Worm (Caenorhabditis elegans): ENCODE data around the gene ZK105.14.
A peak's percentile ranks its signal among the peaks of the same experiment; 100 is the strongest.

The ZK105.14 gene

ce11 chrV:7737710-7738109 lies 15.9 kb upstream of the ZK105.14 start, which contains the start of gene srr-9:
Gene srr-9 (plus strand): TSS chrV:7738010.
- TF ChIP-seq hmbx-1 (tag; optimal IDR thresholded peaks at IDR 0.05) (no peak), ets-7 (tag; optimal IDR thresholded peaks at IDR 0.05) (no peak), aly-1 (tag; optimal IDR thresholded peaks at IDR 0.05) (no peak), F13C5.2 (tag; optimal IDR thresholded peaks at IDR 0.05) (no peak), ceh-36 (tag; optimal IDR thresholded peaks at IDR 0.05) (no peak), ama-1 (optimal IDR thresholded peaks at IDR 0.05) (no peak), hmg-4 (GFP tag; optimal IDR thresholded peaks at IDR 0.05) (no peak), hnd-1 (tag; optimal IDR thresholded peaks at IDR 0.05) (no peak), sea-1 (GFP tag; conservative IDR thresholded peaks at IDR 0.05) (no peak), B0310.2 (tag; optimal IDR thresholded peaks at IDR 0.05) (no peak), ceh-13 (GFP tag; optimal IDR thresholded peaks at IDR 0.05) (no peak), tra-4 (tag; optimal IDR thresholded peaks at IDR 0.05) (no peak)

- TF ChIP-seq ama-1 (optimal IDR thresholded peaks at IDR 0.05) (no peak), hmbx-1 (tag; optimal IDR thresholded peaks at IDR 0.05) (no peak), tbx-37 (GFP tag; conservative IDR thresholded peaks at IDR 0.05) (no peak), hnd-1 (tag; optimal IDR thresholded peaks at IDR 0.05) (no peak), flt-1 (GFP tag; IDR thresholded peaks at IDR 0.05) (no peak), sea-1 (GFP tag; conservative IDR thresholded peaks at IDR 0.05) (no peak), ets-7 (tag; optimal IDR thresholded peaks at IDR 0.05) (no peak), tra-4 (tag; optimal IDR thresholded peaks at IDR 0.05) (no peak), F13C5.2 (tag; optimal IDR thresholded peaks at IDR 0.05) (no peak), ceh-36 (tag; optimal IDR thresholded peaks at IDR 0.05) (no peak), scrt-1 (GFP tag; IDR thresholded peaks at IDR 0.05) (no peak), tbx-11 (GFP tag; IDR thresholded peaks at IDR 0.05) (no peak), pes-1 (GFP tag; IDR thresholded peaks at IDR 0.05) (no peak), ceh-13 (GFP tag; optimal IDR thresholded peaks at IDR 0.05) (no peak)
Measured at ce11 chrV:7735319-7735718, 13.5 kb upstream of the ZK105.14 start, which contains the start of gene srr-10. Gene srr-10 (plus strand): TSS chrV:7735619.

- TF ChIP-seq hnd-1 (tag; optimal IDR thresholded peaks at IDR 0.05) (no peak), F13C5.2 (tag; optimal IDR thresholded peaks at IDR 0.05) (peak; percentile 63)
Measured at ce11 chrV:7734909-7735308, 13.1 kb upstream of the ZK105.14 start, which contains the start of gene clic-1. Gene clic-1 (minus strand): TSS chrV:7734911.

ce11 chrV:7733240-7733765 lies 11.5 kb upstream of the ZK105.14 start:
- TF ChIP-seq ceh-13 (GFP tag; optimal IDR thresholded peaks at IDR 0.05) (no peak), pes-1 (GFP tag; IDR thresholded peaks at IDR 0.05) (no peak), aly-1 (tag; optimal IDR thresholded peaks at IDR 0.05) (no peak), B0310.2 (tag; optimal IDR thresholded peaks at IDR 0.05) (no peak), ama-1 (optimal IDR thresholded peaks at IDR 0.05) (no peak), hmbx-1 (tag; optimal IDR thresholded peaks at IDR 0.05) (no peak), tra-4 (tag; optimal IDR thresholded peaks at IDR 0.05) (no peak), hmg-4 (GFP tag; optimal IDR thresholded peaks at IDR 0.05) (no peak), ets-7 (tag; optimal IDR thresholded peaks at IDR 0.05) (no peak), hnd-1 (tag; optimal IDR thresholded peaks at IDR 0.05) (no peak), tbx-37 (GFP tag; conservative IDR thresholded peaks at IDR 0.05) (no peak), scrt-1 (GFP tag; IDR thresholded peaks at IDR 0.05) (no peak), flt-1 (GFP tag; IDR thresholded peaks at IDR 0.05) (no peak), sea-1 (GFP tag; conservative IDR thresholded peaks at IDR 0.05) (no peak)

- no peak for TF ChIP-seq hmbx-1 (tag; optimal IDR thresholded peaks at IDR 0.05)
- TF ChIP-seq pes-1 (GFP tag; IDR thresholded peaks at IDR 0.05): peak; percentile 37; the same call in 1 of the 2 replicates
- TF ChIP-seq ceh-36 (tag; optimal IDR thresholded peaks at IDR 0.05): peak; percentile 25
- TF ChIP-seq B0310.2 (tag; optimal IDR thresholded peaks at IDR 0.05): peak; percentile 8
- TF ChIP-seq tbx-37 (GFP tag; conservative IDR thresholded peaks at IDR 0.05): 0 out of 2 replicates have a peak, but pooled peaks have one; percentile 18
Measured at ce11 chrV:7730488-7730887, 8.6 kb upstream of the ZK105.14 start.

- TF ChIP-seq F13C5.2 (tag; optimal IDR thresholded peaks at IDR 0.05) (no peak), ets-7 (tag; optimal IDR thresholded peaks at IDR 0.05) (no peak), ama-1 (optimal IDR thresholded peaks at IDR 0.05) (no peak), ceh-36 (tag; optimal IDR thresholded peaks at IDR 0.05) (no peak), flt-1 (GFP tag; IDR thresholded peaks at IDR 0.05) (no peak), hmg-4 (GFP tag; optimal IDR thresholded peaks at IDR 0.05) (no peak), ceh-13 (GFP tag; optimal IDR thresholded peaks at IDR 0.05) (no peak), scrt-1 (GFP tag; IDR thresholded peaks at IDR 0.05) (no peak), tbx-37 (GFP tag; conservative IDR thresholded peaks at IDR 0.05) (no peak), sea-1 (GFP tag; conservative IDR thresholded peaks at IDR 0.05) (no peak), tbx-11 (GFP tag; IDR thresholded peaks at IDR 0.05) (no peak), aly-1 (tag; optimal IDR thresholded peaks at IDR 0.05) (no peak), tra-4 (tag; optimal IDR thresholded peaks at IDR 0.05) (no peak), hmbx-1 (tag; optimal IDR thresholded peaks at IDR 0.05) (no peak), pes-1 (GFP tag; IDR thresholded peaks at IDR 0.05) (no peak), B0310.2 (tag; optimal IDR thresholded peaks at IDR 0.05) (no peak), hnd-1 (tag; optimal IDR thresholded peaks at IDR 0.05) (no peak)
Measured at ce11 chrV:7728679-7729027, 6.8 kb upstream of the ZK105.14 start, which contains the start of gene Y97E10C.1. Gene Y97E10C.1 (plus strand): TSS chrV:7728879.

- TF ChIP-seq ceh-36 (tag; optimal IDR thresholded peaks at IDR 0.05): no peak
- TF ChIP-seq flt-1 (GFP tag; IDR thresholded peaks at IDR 0.05): no peak
- no peak for TF ChIP-seq hmg-4 (GFP tag; optimal IDR thresholded peaks at IDR 0.05)
- TF ChIP-seq tbx-37 (GFP tag; conservative IDR thresholded peaks at IDR 0.05): no peak
Measured at ce11 chrV:7728003-7728678, 6.3 kb upstream of the ZK105.14 start.

- no peak for TF ChIP-seq B0310.2 (tag; optimal IDR thresholded peaks at IDR 0.05)
- TF ChIP-seq tbx-37 (GFP tag; conservative IDR thresholded peaks at IDR 0.05): no peak
- TF ChIP-seq pes-1 (GFP tag; IDR thresholded peaks at IDR 0.05): no peak
- no peak for TF ChIP-seq hmbx-1 (tag; optimal IDR thresholded peaks at IDR 0.05)
- TF ChIP-seq ets-7 (tag; optimal IDR thresholded peaks at IDR 0.05): no peak
- TF ChIP-seq F13C5.2 (tag; optimal IDR thresholded peaks at IDR 0.05): no peak
Measured at ce11 chrV:7726927-7727326, 5.1 kb upstream of the ZK105.14 start.
